Worm (Caenorhabditis elegans) whole organism, young adult: Measurements from ENCODE around the gene clec-147.

Experiments
- B0336.3 ChIP-seq: fragments of 200-800 bp; sonication (Bioruptor generic); IDR thresholded peaks from 2 replicates; pipeline ENCODE4 v1.3.6; 2022; ENCODE audit warnings: missing genetic modification characterization, missing compliant biosample characterization
- Y67H2A.10 ChIP-seq: fragments of 200-800 bp; sonication (Bioruptor generic); conservative IDR thresholded peaks from 2 replicates; pipeline ENCODE4 v1.3.6; 2022; ENCODE audit warnings: missing genetic modification reagents, missing genetic modification characterization, missing compliant biosample characterization
- ceh-40 ChIP-seq: fragments of 200-800 bp; sonication (Bioruptor generic); IDR thresholded peaks from 2 replicates; pipeline ENCODE4 v1.3.6; 2022; ENCODE audit warnings: missing genetic modification characterization, missing compliant biosample characterization
- dpff-1 ChIP-seq: sonication (generic microtip); optimal IDR thresholded peaks from 2 replicates; lab custom pipeline; 2017; ENCODE audit warnings: mild to moderate bottlenecking, missing genetic modification characterization, missing compliant biosample characterization
- dpl-1 ChIP-seq: fragments of 150-350 bp; optimal IDR thresholded peaks from 2 replicates; lab custom pipeline; 2014; ENCODE audit warnings: missing biosample characterization, missing genetic modification reagents, missing genetic modification characterization
- ets-4 ChIP-seq: fragments of 200-800 bp; sonication (Bioruptor generic); optimal IDR thresholded peaks from 2 replicates; lab custom pipeline; 2018; ENCODE audit warnings: mild to moderate bottlenecking, missing genetic modification characterization, missing compliant biosample characterization
- lag-1 ChIP-seq: fragments of 200-800 bp; sonication (Bioruptor generic); IDR thresholded peaks from 2 replicates; pipeline ENCODE4 v1.3.6; 2022; ENCODE audit warnings: missing genetic modification reagents, missing genetic modification characterization, missing compliant biosample characterization
- lir-1 ChIP-seq: fragments of 200-800 bp; sonication (Bioruptor generic); conservative IDR thresholded peaks from 2 replicates; pipeline ENCODE4 v1.3.6; 2022; ENCODE audit warnings: missing genetic modification reagents, missing genetic modification characterization, missing compliant biosample characterization
- nfya-1 ChIP-seq: sonication (generic microtip); optimal IDR thresholded peaks from 2 replicates; lab custom pipeline; 2017; ENCODE audit warnings: antibody characterized with exemption, missing compliant biosample characterization, missing genetic modification characterization, borderline replicate concordance; ENCODE audit not compliant: insufficient read depth
- nfyb-1 ChIP-seq: fragments of 200-800 bp; sonication (Bioruptor generic); IDR thresholded peaks from 2 replicates; pipeline ENCODE4 v1.3.6; 2022; ENCODE audit warnings: missing genetic modification reagents, missing genetic modification characterization, missing compliant biosample characterization
- nhr-27 ChIP-seq: fragments of 200-800 bp; sonication (Bioruptor generic); optimal IDR thresholded peaks from 2 replicates; lab custom pipeline; 2018; ENCODE audit warnings: mild to moderate bottlenecking, missing genetic modification characterization, moderate library complexity, missing compliant biosample characterization
- pha-4 ChIP-seq: fragments of 150-350 bp; sonication (generic microtip); optimal IDR thresholded peaks from 2 replicates; lab custom pipeline; 2014; ENCODE audit warnings: missing biosample characterization, missing genetic modification reagents, missing genetic modification characterization
- repo-1 ChIP-seq: sonication (generic microtip); optimal IDR thresholded peaks from 2 replicates; lab custom pipeline; 2017; ENCODE audit warnings: mild to moderate bottlenecking, missing genetic modification characterization, missing compliant biosample characterization
- sea-2 ChIP-seq: fragments of 200-800 bp; sonication (Bioruptor generic); IDR thresholded peaks from 2 replicates; pipeline ENCODE4 v1.3.6; 2022; ENCODE audit warnings: missing genetic modification characterization, missing compliant biosample characterization

DNA sequence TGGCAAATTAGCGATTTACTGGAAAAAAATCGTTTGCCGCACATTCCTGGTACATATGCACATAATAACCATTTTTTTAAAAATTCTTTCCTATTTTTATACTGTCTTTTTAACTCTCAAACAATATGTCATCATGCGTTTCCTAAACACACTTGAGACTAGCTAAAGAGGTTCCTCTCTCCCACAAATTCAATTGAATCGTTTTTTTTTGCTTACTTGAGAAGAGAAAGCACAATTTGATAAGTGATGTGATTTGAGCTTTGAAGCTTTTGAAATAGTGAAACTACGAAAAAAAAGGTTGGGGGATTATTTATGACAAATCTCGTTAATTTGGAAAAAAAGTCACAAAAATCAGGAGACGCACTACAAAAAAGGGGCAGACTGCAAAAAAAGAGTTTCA is 17.4 kb upstream of the clec-147 start:
- TF ChIP-seq dpff-1 (tag; lab: Kevin White, UChicago) (no peak), ceh-40 (no peak), B0336.3 (GFP tag; lab: Robert Waterston, UW) (no peak), sea-2 (GFP tag; lab: Robert Waterston, UW) (no peak), nfya-1 (tag; lab: Kevin White, UChicago) (no peak), lir-1 (GFP tag; lab: Robert Waterston, UW) (no peak), nfyb-1 (no peak), ets-4 (GFP tag; lab: Kevin White, UChicago) (no peak), dpl-1 (no peak), pha-4 (tag; lab: Kevin White, UChicago) (no peak), nhr-27 (no peak), Y67H2A.10 (no peak), lag-1 (GFP tag; lab: Robert Waterston, UW) (no peak), repo-1 (tag; lab: Kevin White, UChicago) (no peak)
